Fruit fly (Drosophila melanogaster) Kc167 (cell line): Measurements from ENCODE around the gene CG31663.

ENCODE experiments used
- Myc ChIP-seq: fragments of >200 bp; optimal IDR thresholded peaks from 2 replicates; lab custom pipeline; 2017; ENCODE audit warnings: missing external identifiers
- Sin3A ChIP-seq: fragments of >200 bp; optimal IDR thresholded peaks from 2 replicates; lab custom pipeline; 2018; ENCODE audit warnings: missing external identifiers
- h ChIP-seq: fragments of >200 bp; optimal IDR thresholded peaks from 3 replicates; lab custom pipeline; 2018; ENCODE audit warnings: missing external identifiers
- insv ChIP-seq: fragments of >200 bp; optimal IDR thresholded peaks from 3 replicates; lab custom pipeline; 2018; ENCODE audit warnings: missing external identifiers
- psq ChIP-seq: fragments of >200 bp; optimal IDR thresholded peaks from 2 replicates; lab custom pipeline; 2017; ENCODE audit warnings: missing external identifiers
- ttk ChIP-seq: sonication (Bioruptor generic); optimal IDR thresholded peaks from 2 replicates; lab custom pipeline; 2017; ENCODE audit warnings: missing external identifiers

- TF ChIP-seq psq (lab: Kevin White, UChicago) (no peak), Sin3A (no peak), Myc (no peak), insv (lab: Kevin White, UChicago) (no peak), ttk (lab: Kevin White, UChicago) (no peak), h (no peak)
Measured at dm6 chr2L:1909681-1910080, 28.4 kb upstream of the CG31663 start.
